Fruit fly (Drosophila melanogaster): ENCODE data around the gene CG14877.
A peak's percentile ranks its signal among the peaks of the same experiment; 100 is the strongest.

Gene CG14877

DNA sequence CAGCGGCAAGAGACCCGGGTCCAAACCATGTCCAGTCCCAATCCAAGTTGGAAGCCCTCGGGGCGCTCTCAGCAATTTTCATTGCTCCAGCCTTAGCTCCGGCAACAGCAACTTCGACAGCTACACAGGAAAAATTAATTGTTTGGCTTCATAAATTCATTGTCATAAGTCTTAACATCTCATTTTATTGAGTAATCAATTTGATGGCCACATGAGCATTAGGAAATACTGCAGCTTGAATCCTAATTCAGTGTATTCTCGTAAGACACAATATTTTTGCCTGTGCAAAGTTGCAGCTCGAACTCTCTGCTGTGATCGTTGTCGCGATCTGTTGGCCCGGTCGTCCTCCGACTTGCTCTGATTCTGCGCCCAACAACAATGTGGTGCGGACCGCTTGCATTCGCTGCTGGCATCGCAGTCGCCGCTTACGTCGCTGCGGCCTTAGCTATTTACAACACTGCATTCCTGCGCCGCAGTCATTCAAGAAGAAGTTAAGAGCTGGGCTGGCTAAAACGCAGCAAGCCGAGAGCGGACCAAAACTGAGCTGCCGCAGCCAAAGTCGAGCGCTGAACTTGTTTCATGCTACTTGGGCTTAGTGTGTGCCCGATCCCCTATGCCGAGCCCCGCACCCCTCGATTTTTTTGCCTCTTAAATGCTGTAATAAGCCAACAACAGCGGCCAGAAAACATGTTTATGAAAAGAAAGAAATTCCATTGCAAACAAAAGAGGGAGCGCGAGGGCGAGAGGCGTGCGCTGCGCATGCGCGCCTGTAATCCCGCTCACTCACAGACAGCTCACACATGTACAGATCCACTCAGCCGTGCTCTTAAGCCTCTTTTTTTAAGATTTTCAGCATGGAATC lies 23.7 kb upstream of the CG14877 start:
- TF ChIP-seq lbe (GFP tag; optimal IDR thresholded peaks at IDR 0.05) (peak; percentile 86), tll (GFP tag; optimal IDR thresholded peaks at IDR 0.05) (peak in 1 of 2 experiments; percentile 68), Adf1 (GFP tag; IDR thresholded peaks at IDR 0.05) (0 out of 2 replicates have a peak, but pooled peaks have one; percentile 18), hb (GFP tag; IDR thresholded peaks at IDR 0.05; ENCODE audit: partially characterized antibody) (no peak), trem (tag; optimal IDR thresholded peaks at IDR 0.05) (peak; percentile 13), CG34422 (GFP tag; IDR thresholded peaks at IDR 0.05) (no peak), CG7271 (tag; optimal IDR thresholded peaks at IDR 0.05) (no peak), CG34224 (GFP tag; IDR thresholded peaks at IDR 0.05; ENCODE audit: partially characterized antibody) (0 out of 3 replicates have a peak, but pooled peaks have one; percentile 15), CG1602 (GFP tag; optimal IDR thresholded peaks at IDR 0.05) (peak; percentile 36), Chrac-16 (GFP tag; optimal IDR thresholded peaks at IDR 0.05) (peak; percentile 6), CG8281 (tag; optimal IDR thresholded peaks at IDR 0.05) (no peak), CG15601 (tag; optimal IDR thresholded peaks at IDR 0.05) (no peak), sens-2 (GFP tag; IDR thresholded peaks at IDR 0.05) (no peak), Ptx1 (GFP tag; IDR thresholded peaks at IDR 0.05) (0 out of 2 replicates have a peak, but pooled peaks have one; percentile 19), twi (tag; optimal IDR thresholded peaks at IDR 0.05) (peak; percentile 87), tin (GFP tag; optimal IDR thresholded peaks at IDR 0.05) (peak; percentile 11), gsb (GFP tag; IDR thresholded peaks at IDR 0.05) (no peak), CG11093 (GFP tag; IDR thresholded peaks at IDR 0.05) (0 out of 3 replicates have a peak, but pooled peaks have one; percentile 40), bsh (GFP tag; optimal IDR thresholded peaks at IDR 0.05) (peak in 1 of 2 experiments; percentile 90), CG3163 (GFP tag; optimal IDR thresholded peaks at IDR 0.05) (peak; percentile 93), CG15479 (GFP tag; optimal IDR thresholded peaks at IDR 0.05) (peak; percentile 1), CG10959 (GFP tag; IDR thresholded peaks at IDR 0.05) (0 out of 2 replicates have a peak, but pooled peaks have one; percentile 51), jing (GFP tag; optimal IDR thresholded peaks at IDR 0.05) (peak; percentile 13), MTF-1 (GFP tag; optimal IDR thresholded peaks at IDR 0.05; ENCODE audit: borderline replicate concordance) (no peak), cwo (GFP tag; optimal IDR thresholded peaks at IDR 0.05) (no peak), ken (GFP tag; IDR thresholded peaks at IDR 0.05) (0 out of 3 replicates have a peak, but pooled peaks have one; percentile 30), CG10979 (tag; optimal IDR thresholded peaks at IDR 0.05) (peak; percentile 49), zfh1 (GFP tag; IDR thresholded peaks at IDR 0.05) (peak; percentile 69), ro (GFP tag; IDR thresholded peaks at IDR 0.05) (no peak), Dfd (GFP tag; optimal IDR thresholded peaks at IDR 0.05) (no peak), scrt (GFP tag; optimal IDR thresholded peaks at IDR 0.05) (no peak), CG3726 (GFP tag; IDR thresholded peaks at IDR 0.05) (peak; percentile 43; the same call in 1 of the 3 replicates), az2 (GFP tag; optimal IDR thresholded peaks at IDR 0.05) (peak; percentile 40), CG1529 (GFP tag; optimal IDR thresholded peaks at IDR 0.05) (peak; percentile 19), ERR (GFP tag; optimal IDR thresholded peaks at IDR 0.05) (no peak), mld (GFP tag; IDR thresholded peaks at IDR 0.05; ENCODE audit: partially characterized antibody) (no peak), repo (GFP tag; optimal IDR thresholded peaks at IDR 0.05) (no peak), D (optimal IDR thresholded peaks at IDR 0.05) (peak; percentile 23), D (GFP tag; optimal IDR thresholded peaks at IDR 0.05) (no peak), fd96Cb (tag; optimal IDR thresholded peaks at IDR 0.05) (peak; percentile 34), chinmo (GFP tag; IDR thresholded peaks at IDR 0.05; ENCODE audit: partially characterized antibody) (0 out of 4 replicates have a peak, but pooled peaks have one; percentile 49), Trl (optimal IDR thresholded peaks at IDR 0.05) (peak; percentile 66 to 72), Trl (GFP tag; optimal IDR thresholded peaks at IDR 0.05) (no peak), CG9932 (GFP tag; IDR thresholded peaks at IDR 0.05) (0 out of 2 replicates have a peak, but pooled peaks have one; percentile 4), pan (optimal IDR thresholded peaks at IDR 0.05) (no peak), pan (GFP tag; optimal IDR thresholded peaks at IDR 0.05 in 1 of 2, IDR thresholded peaks at IDR 0.05 in 1 of 2) (peak in 1 of 2 experiments; percentile 23), Rx (GFP tag; IDR thresholded peaks at IDR 0.05) (0 out of 2 replicates have a peak, but pooled peaks have one; percentile 11), zen2 (GFP tag; IDR thresholded peaks at IDR 0.05; ENCODE audit: partially characterized antibody) (no peak)
